Worm (Caenorhabditis elegans) whole organism, dauer: ENCODE results near the gene sma-3.

Source experiments
- unc-62 ChIP-seq: sonication (generic microtip); optimal IDR thresholded peaks from 2 replicates; lab custom pipeline; 2017; ENCODE audit warnings: missing biosample characterization, missing genetic modification reagents, missing genetic modification characterization

sma-3 gene

ce11 chrIII:6880797-6881196 is 17.0 kb upstream of the sma-3 start, which contains the start of gene K04C2.7:
Gene K04C2.7 (plus strand): TSS chrIII:6881097.
- TF ChIP-seq unc-62, result no peak

ce11 chrIII:6873724-6874123 is 10.0 kb upstream of the sma-3 start:
- TF ChIP-seq unc-62, result no peak

DNA sequence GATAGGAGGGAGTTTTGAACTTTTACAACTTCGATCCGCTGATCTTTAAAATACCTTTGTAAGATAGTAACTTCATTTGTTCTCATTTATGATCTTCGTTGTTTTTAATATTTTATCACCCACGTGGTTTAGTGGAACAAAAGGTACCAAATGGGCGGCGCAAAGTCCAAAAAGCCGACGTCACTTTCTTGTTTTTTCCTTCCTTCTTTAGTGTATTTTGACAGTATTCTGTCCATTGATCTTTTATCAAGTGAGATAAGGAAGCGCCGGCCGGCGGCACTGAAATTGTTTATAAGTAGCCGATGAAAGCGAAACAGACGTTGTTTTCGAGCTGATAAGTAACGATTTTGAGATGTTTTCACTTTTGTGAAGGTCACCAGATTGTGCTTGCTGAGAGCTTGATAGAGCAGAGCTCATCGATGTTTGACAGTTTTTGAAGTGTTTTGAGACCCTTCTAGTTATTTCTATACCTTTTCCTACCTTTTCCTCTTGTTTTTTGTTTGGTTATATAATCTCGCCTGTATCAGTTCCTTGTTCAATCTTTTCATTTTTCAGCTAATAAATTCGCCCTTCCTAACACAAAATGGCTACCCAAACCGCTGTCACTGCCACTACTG is 8.9 kb upstream of the sma-3 start, which contains the start of gene K04C2.3:
K04C2.3 (plus strand) TSS at position 556 of the 617 bp plus-strand sequence.
- TF ChIP-seq unc-62, result no peak

DNA sequence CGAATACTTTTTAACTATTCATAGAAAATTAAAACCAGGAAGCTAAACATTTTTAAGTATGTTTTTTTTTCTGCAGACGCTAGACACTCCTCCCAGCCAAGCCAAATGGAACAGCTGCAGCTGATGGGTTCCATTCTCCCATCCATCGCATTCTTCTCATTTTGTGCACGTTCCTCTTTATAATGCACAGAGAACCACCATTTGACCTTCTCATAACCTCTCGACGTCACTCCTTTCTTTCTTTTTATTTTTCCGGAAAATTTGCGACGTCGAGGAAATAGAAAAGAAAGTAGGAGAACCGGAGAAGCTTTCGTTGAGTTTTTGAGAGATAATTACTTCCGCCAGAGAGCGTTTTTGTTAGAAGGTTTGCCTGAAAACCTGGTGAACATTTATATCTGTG is 7.9 kb upstream of the sma-3 start:
- TF ChIP-seq unc-62, result no peak

- no peak for TF ChIP-seq unc-62
Measured at ce11 chrIII:6871067-6871466, 7.3 kb upstream of the sma-3 start.

DNA sequence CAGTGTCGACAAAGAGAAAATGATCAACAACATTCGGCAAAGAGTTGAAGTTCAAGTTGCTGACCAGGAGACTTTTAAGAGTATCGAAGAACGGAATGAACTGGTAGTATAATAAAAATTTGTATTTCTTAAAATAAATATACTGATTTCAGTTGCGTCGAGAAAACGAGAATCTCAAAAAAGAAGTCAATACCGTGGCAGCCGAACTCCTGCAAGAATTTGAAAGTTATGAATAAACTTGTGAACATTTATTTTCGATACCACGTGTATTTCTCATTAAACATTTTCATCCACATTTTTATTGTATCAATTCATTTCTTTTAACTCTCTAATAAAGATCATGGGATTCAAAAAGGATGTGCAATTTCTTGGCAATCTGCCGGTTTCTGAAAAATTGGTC is 6.2 kb upstream of the sma-3 start, which contains the start of gene K04C2.8:
K04C2.8 (plus strand) TSS at position 301 of the 400 bp plus-strand sequence.
- no peak for TF ChIP-seq unc-62

ce11 chrIII:6869268-6869667 is 5.5 kb upstream of the sma-3 start, which contains the start of the genes cra-1 and kbp-1:
Gene cra-1 (minus strand): TSS chrIII:6869460.
Gene kbp-1 (plus strand): TSS chrIII:6869633.
- TF ChIP-seq unc-62, result no peak

DNA sequence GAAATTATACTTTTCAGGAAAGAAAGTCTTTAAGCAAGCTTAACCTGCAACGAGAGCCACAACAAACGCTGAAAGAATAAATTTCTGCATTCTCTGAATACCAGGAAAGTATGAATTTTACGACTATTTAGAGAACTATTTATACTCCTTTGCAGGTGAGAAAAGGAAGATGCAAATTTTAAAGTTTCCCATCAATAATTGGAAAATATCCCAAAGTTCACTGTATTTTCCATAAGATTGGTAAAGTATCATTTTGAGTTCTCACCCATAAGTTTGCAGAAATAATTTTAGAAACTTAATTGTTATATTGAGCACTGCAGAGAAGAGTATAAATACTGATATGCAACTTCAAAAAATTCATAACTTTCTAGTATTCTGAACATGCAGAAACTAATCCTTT is 4.3 kb downstream of the sma-3 start, which contains the start of gene clec-158:
clec-158 (minus strand) TSS at position 101 of the 400 bp plus-strand sequence.
- TF ChIP-seq unc-62, result no peak

DNA sequence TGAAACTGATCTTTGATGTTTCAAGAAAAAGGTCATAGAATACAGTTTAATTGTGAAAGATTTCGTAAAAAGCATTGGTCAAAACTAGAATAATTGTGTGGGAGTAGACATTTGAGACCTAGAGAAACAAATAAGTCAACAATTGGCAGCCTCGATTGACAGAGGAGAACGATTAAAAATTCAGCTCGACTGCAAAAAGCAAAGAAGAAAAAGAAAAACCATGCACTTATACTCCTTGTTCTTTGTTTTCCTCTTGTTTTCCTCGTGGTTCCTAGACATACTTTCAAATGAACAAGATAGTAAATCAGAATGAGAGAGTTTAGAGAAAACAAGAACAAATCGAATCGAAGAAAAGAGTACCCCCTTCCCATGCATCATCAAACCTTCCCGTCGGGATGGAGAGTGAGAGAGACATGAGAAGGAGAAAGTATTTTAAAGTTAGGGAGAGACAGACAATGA is 6.3 kb downstream of the sma-3 start:
- TF ChIP-seq unc-62, result no peak

ce11 chrIII:6856709-6857108 is 7.1 kb downstream of the sma-3 start, which contains the start of gene zak-1:
Gene zak-1 (minus strand): TSS chrIII:6856809.
- TF ChIP-seq unc-62, result no peak

DNA sequence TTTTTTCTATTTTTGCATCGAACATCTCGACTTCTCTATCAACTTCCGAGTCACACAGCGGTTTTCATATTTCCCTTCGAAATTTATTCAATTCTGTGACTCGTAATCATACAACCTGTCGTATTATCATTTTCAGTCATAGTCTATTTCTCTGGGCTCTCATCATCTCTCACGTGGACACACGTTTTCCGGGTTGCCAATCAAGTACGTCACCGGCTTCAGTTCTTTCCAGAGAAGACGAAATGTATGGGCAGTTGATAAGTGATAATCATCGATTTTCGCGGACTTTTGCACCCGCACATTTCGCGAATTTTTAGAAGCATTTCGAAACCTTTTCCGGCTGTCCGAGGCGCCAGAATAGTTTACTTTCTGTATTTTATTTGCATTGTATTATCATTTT is 13.5 kb downstream of the sma-3 start, which contains the start of gene srv-1:
srv-1 (plus strand) TSS at position 131 of the 400 bp plus-strand sequence.
- no peak for TF ChIP-seq unc-62

- TF ChIP-seq unc-62, result no peak
Measured at ce11 chrIII:6848654-6849204, 15.0 kb downstream of the sma-3 start, which contains the start of gene dhhc-5. Gene dhhc-5 (minus strand): TSS chrIII:6849059.

DNA sequence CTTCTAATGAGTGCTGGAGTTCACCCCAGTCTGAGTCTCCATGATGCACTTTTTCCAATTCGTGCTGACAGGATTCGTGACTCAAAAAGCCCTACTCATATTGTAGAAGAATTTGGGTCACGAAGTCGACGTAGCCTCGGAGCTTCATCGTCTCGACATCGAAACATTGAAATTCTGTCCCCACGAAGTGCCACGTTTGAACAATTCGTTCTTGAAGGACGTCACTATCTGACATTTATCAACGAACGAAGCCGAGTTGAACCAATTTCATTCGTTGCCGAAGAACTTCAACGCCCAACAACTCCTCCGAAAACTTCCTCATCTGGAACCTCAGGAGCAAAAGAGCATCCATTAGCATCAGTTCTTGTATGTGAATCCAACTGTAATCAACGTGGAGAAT is 24.7 kb downstream of the sma-3 start:
- no peak for TF ChIP-seq unc-62

ce11 chrIII:6837320-6837719 is 26.4 kb downstream of the sma-3 start:
- TF ChIP-seq unc-62, result no peak

DNA sequence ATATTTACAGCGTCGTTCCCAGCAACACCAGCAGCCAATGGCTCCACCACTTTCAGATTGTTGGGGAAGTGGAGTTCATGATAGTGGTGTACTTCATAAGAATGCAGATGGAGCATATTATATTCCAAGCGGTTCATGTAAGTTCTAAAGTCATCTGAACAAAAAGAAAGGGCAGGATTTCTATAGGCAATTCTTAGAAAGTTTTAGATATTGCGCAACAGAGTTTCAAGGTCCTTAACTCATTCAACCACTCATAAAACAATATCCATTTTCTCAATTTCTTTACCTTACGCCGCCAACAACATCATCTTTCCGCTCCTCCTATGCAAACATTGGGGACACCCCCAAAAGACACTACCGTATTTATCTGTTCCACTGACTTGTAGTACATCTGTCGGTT is 32.5 kb downstream of the sma-3 start:
- TF ChIP-seq unc-62, result no peak

- no peak for TF ChIP-seq unc-62
Measured at ce11 chrIII:6826137-6826536, 37.6 kb downstream of the sma-3 start.

ce11 chrIII:6822790-6823189 is 41.0 kb downstream of the sma-3 start:
- TF ChIP-seq unc-62, result no peak
